Worm (Caenorhabditis elegans): Measurements from ENCODE around the gene Y53G8B.2.

- no peak for TF ChIP-seq hmg-4 (GFP tag; optimal IDR thresholded peaks at IDR 0.05)
- no peak for TF ChIP-seq ama-1 (optimal IDR thresholded peaks at IDR 0.05)
- no peak for TF ChIP-seq sea-1 (GFP tag; conservative IDR thresholded peaks at IDR 0.05)
- TF ChIP-seq tbx-11 (GFP tag; IDR thresholded peaks at IDR 0.05), result no peak
- TF ChIP-seq hmbx-1 (tag; optimal IDR thresholded peaks at IDR 0.05), result no peak
- TF ChIP-seq aly-1 (tag; optimal IDR thresholded peaks at IDR 0.05), result no peak
- TF ChIP-seq F13C5.2 (tag; optimal IDR thresholded peaks at IDR 0.05), result no peak
- TF ChIP-seq hnd-1 (tag; optimal IDR thresholded peaks at IDR 0.05), result no peak
- TF ChIP-seq scrt-1 (GFP tag; IDR thresholded peaks at IDR 0.05), result no peak
- TF ChIP-seq tbx-37 (GFP tag; conservative IDR thresholded peaks at IDR 0.05), result no peak
- no peak for TF ChIP-seq flt-1 (GFP tag; IDR thresholded peaks at IDR 0.05)
- TF ChIP-seq tra-4 (tag; optimal IDR thresholded peaks at IDR 0.05), result no peak
- 0 out of 2 replicates have a peak, but pooled peaks have one; percentile 14 for TF ChIP-seq pes-1 (GFP tag; IDR thresholded peaks at IDR 0.05)
Measured at ce11 chrIII:3061289-3061688, 42.5 kb downstream of the Y53G8B.2 start.

Measured in whole organism, early embryonic.